Fruit fly (Drosophila melanogaster) whole organism, embryonic: ENCODE results near the gene nmo.
A peak's percentile ranks its signal among the peaks of the same experiment; 100 is the strongest.

Experiments used
- Aef1 ChIP-seq: fragments of 200-800 bp; sonication (Bioruptor generic); IDR thresholded peaks from 3 replicates; pipeline ENCODE4 v1.3.6; 2022; ENCODE audit warnings: missing biosample characterization, missing genetic modification characterization
- BEAF-32 ChIP-seq: fragments of 200-800 bp; sonication (Bioruptor generic); optimal IDR thresholded peaks from 3 replicates; lab custom pipeline; 2017; ENCODE audit warnings: missing biosample characterization, missing genetic modification characterization, mild to moderate bottlenecking, moderate library complexity, missing genetic modification reagents
- CG10274 ChIP-seq: fragments of 200-800 bp; sonication (Bioruptor generic); optimal IDR thresholded peaks from 3 replicates; lab custom pipeline; 2017; ENCODE audit warnings: missing biosample characterization, mild to moderate bottlenecking, missing genetic modification characterization
- CG11504 ChIP-seq: fragments of 200-800 bp; sonication (Bioruptor generic); optimal IDR thresholded peaks from 3 replicates; lab custom pipeline; 2019; ENCODE audit warnings: missing biosample characterization, mild to moderate bottlenecking, missing genetic modification characterization, moderate library complexity
- CG11696 ChIP-seq: fragments of 200-800 bp; sonication (Bioruptor generic); IDR thresholded peaks from 2 replicates; pipeline ENCODE4 v1.3.6; 2022; ENCODE audit warnings: missing biosample characterization, missing genetic modification characterization
- CG12071 ChIP-seq: fragments of 200-800 bp; sonication (Bioruptor generic); optimal IDR thresholded peaks from 3 replicates; lab custom pipeline; 2018; ENCODE audit warnings: missing biosample characterization, mild to moderate bottlenecking, missing genetic modification characterization
- CG12236 ChIP-seq: fragments of 200-800 bp; sonication (Bioruptor generic); optimal IDR thresholded peaks from 2 replicates; lab custom pipeline; 2016; ENCODE audit warnings: missing biosample characterization, missing genetic modification characterization
- CG14710 ChIP-seq: fragments of 200-800 bp; sonication (Bioruptor generic); optimal IDR thresholded peaks from 3 replicates; lab custom pipeline; 2019; ENCODE audit warnings: missing biosample characterization, mild to moderate bottlenecking, missing genetic modification characterization, moderate library complexity
- CG14965 ChIP-seq: fragments of 200-800 bp; sonication (Bioruptor generic); optimal IDR thresholded peaks from 2 replicates; lab custom pipeline; 2016; ENCODE audit warnings: missing biosample characterization, missing genetic modification characterization, borderline replicate concordance
- CG15514 ChIP-seq: fragments of 200-800 bp; sonication (Bioruptor generic); optimal IDR thresholded peaks from 3 replicates; lab custom pipeline; 2017; ENCODE audit warnings: missing biosample characterization, missing genetic modification characterization, mild to moderate bottlenecking, moderate library complexity, missing genetic modification reagents
- CG16863 ChIP-seq: fragments of 200-800 bp; sonication (Bioruptor generic); optimal IDR thresholded peaks from 3 replicates; lab custom pipeline; 2016; ENCODE audit warnings: missing biosample characterization, missing genetic modification characterization
- CG17361 ChIP-seq: fragments of 200-800 bp; sonication (Bioruptor generic); IDR thresholded peaks from 3 replicates; pipeline ENCODE4 v1.3.6; 2022; ENCODE audit warnings: missing biosample characterization, missing genetic modification characterization
- CG18262 ChIP-seq: fragments of 200-800 bp; optimal IDR thresholded peaks from 3 replicates; lab custom pipeline; 2019; ENCODE audit warnings: missing biosample characterization, mild to moderate bottlenecking, missing genetic modification characterization, moderate library complexity
- CG2678 ChIP-seq: fragments of 200-800 bp; sonication (Bioruptor generic); optimal IDR thresholded peaks from 3 replicates; lab custom pipeline; 2019; ENCODE audit warnings: missing biosample characterization, mild to moderate bottlenecking, missing genetic modification characterization, moderate library complexity
- CG2875 ChIP-seq: fragments of 200-800 bp; sonication (Bioruptor generic); optimal IDR thresholded peaks from 2 replicates; lab custom pipeline; 2017; ENCODE audit warnings: missing biosample characterization, mild to moderate bottlenecking, missing genetic modification characterization, missing genetic modification reagents
- CG42726 ChIP-seq: fragments of 200-800 bp; sonication (Bioruptor generic); IDR thresholded peaks from 2 replicates; pipeline ENCODE4 v1.3.6; 2022; ENCODE audit warnings: missing biosample characterization, missing genetic modification characterization; ENCODE audit not compliant: partially characterized antibody
- CG4328 ChIP-seq: fragments of 200-800 bp; sonication (Bioruptor generic); optimal IDR thresholded peaks from 3 replicates; lab custom pipeline; 2017; ENCODE audit warnings: missing biosample characterization, missing genetic modification reagents, missing genetic modification characterization
- CG4707 ChIP-seq: fragments of 200-800 bp; sonication (Bioruptor generic); optimal IDR thresholded peaks from 2 replicates; lab custom pipeline; 2018; ENCODE audit warnings: missing biosample characterization, mild to moderate bottlenecking, missing genetic modification characterization, moderate library complexity
- CG7357 ChIP-seq: fragments of 200-800 bp; sonication (Bioruptor generic); IDR thresholded peaks from 3 replicates; pipeline ENCODE4 v1.3.6; 2022; ENCODE audit warnings: missing biosample characterization, missing genetic modification characterization
- CG9437 ChIP-seq: fragments of 200-800 bp; sonication (Bioruptor generic); optimal IDR thresholded peaks from 2 replicates; lab custom pipeline; 2018; ENCODE audit warnings: missing biosample characterization, mild to moderate bottlenecking, missing genetic modification characterization
- CTCF ChIP-seq: fragments of 200-800 bp; sonication (Bioruptor generic); optimal IDR thresholded peaks from 2 replicates; lab custom pipeline; 2017; ENCODE audit warnings: missing biosample characterization, mild to moderate bottlenecking, missing genetic modification characterization, moderate library complexity
- D19A ChIP-seq: fragments of 200-800 bp; optimal IDR thresholded peaks from 3 replicates; lab custom pipeline; 2019; ENCODE audit warnings: missing biosample characterization, mild to moderate bottlenecking, missing genetic modification characterization, moderate library complexity
- Dll ChIP-seq: fragments of 200-800 bp; sonication (Bioruptor generic); IDR thresholded peaks from 4 replicates; pipeline ENCODE4 v1.3.6; 2022; ENCODE audit warnings: missing biosample characterization, missing genetic modification characterization; ENCODE audit not compliant: partially characterized antibody
- Doc3 ChIP-seq: fragments of 200-800 bp; sonication (Bioruptor generic); IDR thresholded peaks from 3 replicates; pipeline ENCODE4 v1.3.6; 2022; ENCODE audit warnings: missing biosample characterization, missing genetic modification characterization; ENCODE audit not compliant: partially characterized antibody
- Fer1 ChIP-seq: fragments of 200-800 bp; sonication (Bioruptor generic); optimal IDR thresholded peaks from 2 replicates; lab custom pipeline; 2017; ENCODE audit warnings: missing biosample characterization, mild to moderate bottlenecking, missing genetic modification characterization
- Jarid2 ChIP-seq: fragments of 200-800 bp; sonication (Bioruptor generic); optimal IDR thresholded peaks from 3 replicates; lab custom pipeline; 2017; ENCODE audit warnings: mild to moderate bottlenecking, missing biosample characterization, missing genetic modification reagents, missing genetic modification characterization
- MESR4 ChIP-seq: fragments of 200-800 bp; sonication (Bioruptor generic); optimal IDR thresholded peaks from 2 replicates; lab custom pipeline; 2018; ENCODE audit warnings: missing biosample characterization, mild to moderate bottlenecking, missing genetic modification characterization, moderate library complexity
- Mrtf ChIP-seq: fragments of 200-800 bp; sonication (Bioruptor generic); IDR thresholded peaks from 3 replicates; pipeline ENCODE4 v1.3.6; 2022; ENCODE audit warnings: missing biosample characterization, missing genetic modification characterization
- Nf-YC ChIP-seq: fragments of 200-800 bp; optimal IDR thresholded peaks from 3 replicates; lab custom pipeline; 2019; ENCODE audit warnings: missing biosample characterization, mild to moderate bottlenecking, missing genetic modification characterization, moderate library complexity
- Tbp ChIP-seq: fragments of >200 bp; optimal IDR thresholded peaks from 2 replicates; lab custom pipeline; 2018; ENCODE audit warnings: missing biosample characterization, missing genetic modification characterization
- Trl ChIP-seq, 3 experiments: fragments of >200 bp in 2 of 3; fragments of 200-800 bp in 1 of 3; sonication (Bioruptor generic) in 1 of 3; optimal IDR thresholded peaks; 2 replicates in 1 of 3; 3 replicates in 2 of 3; lab custom pipeline; 2016 to 2017; ENCODE audit warnings: missing biosample characterization in 1 of 3, missing genetic modification characterization in 1 of 3
- bbx ChIP-seq: fragments of 200-800 bp; sonication (Bioruptor generic); IDR thresholded peaks from 2 replicates; pipeline ENCODE4 v1.3.6; 2022; ENCODE audit warnings: missing biosample characterization, missing genetic modification characterization; ENCODE audit not compliant: partially characterized antibody
- bsh ChIP-seq, 2 experiments: fragments of 200-800 bp; sonication (Bioruptor generic); optimal IDR thresholded peaks; 2 replicates each; lab custom pipeline; 2017 to 2018; ENCODE audit warnings: mild to moderate bottlenecking in 2 of 2, missing biosample characterization in 2 of 2, missing genetic modification characterization in 2 of 2, moderate library complexity in 1 of 2
- chinmo ChIP-seq: fragments of 200-800 bp; sonication (Bioruptor generic); IDR thresholded peaks from 4 replicates; pipeline ENCODE4 v1.3.6; 2022; ENCODE audit warnings: missing biosample characterization, missing genetic modification characterization; ENCODE audit not compliant: partially characterized antibody
- danr ChIP-seq: fragments of 200-800 bp; sonication (Bioruptor generic); IDR thresholded peaks from 2 replicates; pipeline ENCODE4 v1.3.6; 2022; ENCODE audit warnings: missing biosample characterization, missing genetic modification characterization
- eve ChIP-seq, 2 experiments: fragments of >200 bp; optimal IDR thresholded peaks; 2 replicates each; lab custom pipeline; 2017; ENCODE audit warnings: missing biosample characterization in 2 of 2, missing genetic modification characterization in 2 of 2
- exex ChIP-seq: fragments of 200-800 bp; sonication (Bioruptor generic); optimal IDR thresholded peaks from 4 replicates; lab custom pipeline; 2018; ENCODE audit warnings: missing biosample characterization, mild to moderate bottlenecking, missing genetic modification characterization, moderate library complexity
- gcm ChIP-seq: fragments of 200-800 bp; sonication (Bioruptor generic); optimal IDR thresholded peaks from 2 replicates; lab custom pipeline; 2019; ENCODE audit warnings: missing biosample characterization, mild to moderate bottlenecking, missing genetic modification characterization, moderate library complexity
- sd ChIP-seq: fragments of 200-800 bp; sonication (Bioruptor generic); optimal IDR thresholded peaks from 3 replicates; lab custom pipeline; 2018; ENCODE audit warnings: missing biosample characterization, mild to moderate bottlenecking, missing genetic modification characterization, moderate library complexity
- sim ChIP-seq: fragments of 200-800 bp; sonication (Bioruptor generic); IDR thresholded peaks from 2 replicates; pipeline ENCODE4 v1.3.6; 2022; ENCODE audit warnings: missing biosample characterization, missing genetic modification characterization
- sima ChIP-seq: fragments of 200-800 bp; sonication (Bioruptor generic); optimal IDR thresholded peaks from 2 replicates; lab custom pipeline; 2016; ENCODE audit warnings: missing biosample characterization, missing genetic modification characterization
- sisA ChIP-seq: fragments of 200-800 bp; sonication (Bioruptor generic); IDR thresholded peaks from 2 replicates; pipeline ENCODE4 v1.3.6; 2022; ENCODE audit warnings: missing biosample characterization, missing genetic modification characterization
- sqz ChIP-seq: fragments of 200-800 bp; sonication (Bioruptor generic); optimal IDR thresholded peaks from 3 replicates; lab custom pipeline; 2018; ENCODE audit warnings: missing biosample characterization, mild to moderate bottlenecking, missing genetic modification characterization
- stwl ChIP-seq: fragments of 200-800 bp; sonication (Bioruptor generic); optimal IDR thresholded peaks from 3 replicates; lab custom pipeline; 2018; ENCODE audit warnings: missing biosample characterization, mild to moderate bottlenecking, missing genetic modification characterization, moderate library complexity
- trh ChIP-seq: fragments of 200-800 bp; sonication (Bioruptor generic); optimal IDR thresholded peaks from 2 replicates; lab custom pipeline; 2016; ENCODE audit warnings: missing biosample characterization, missing genetic modification characterization
- twi ChIP-seq: fragments of 200-800 bp; optimal IDR thresholded peaks from 2 replicates; lab custom pipeline; 2019; ENCODE audit warnings: missing biosample characterization, mild to moderate bottlenecking, missing genetic modification characterization, moderate library complexity
- wor ChIP-seq: fragments of 200-800 bp; sonication (Bioruptor generic); IDR thresholded peaks from 2 replicates; pipeline ENCODE4 v1.3.6; 2022; ENCODE audit warnings: missing biosample characterization, missing genetic modification characterization
- yki ChIP-seq: fragments of >200 bp; optimal IDR thresholded peaks from 3 replicates; lab custom pipeline; 2018

Gene nmo

dm6 chr3L:8065575-8066410, 86.9 kb downstream of the nmo start (continued):
- TF ChIP-seq CG42726, result peak; percentile 93
- peak; percentile 29 for TF ChIP-seq exex (tag; lab: Kevin White, UChicago)
- peak; percentile 39 for TF ChIP-seq D19A (tag; lab: Kevin White, UChicago)
- peak in 1 of 2 experiments; percentile 77 for TF ChIP-seq eve (GFP tag; optimal IDR thresholded peaks at IDR 0.05; lab: Kevin White, UChicago)
- no peak for TF ChIP-seq stwl
- TF ChIP-seq CG9437 (GFP tag; lab: Kevin White, UChicago), result no peak
- TF ChIP-seq CG14965 (GFP tag; lab: Kevin White, UChicago), result no peak
- TF ChIP-seq CG12071 (GFP tag; lab: Kevin White, UChicago), result no peak
- no peak for TF ChIP-seq Tbp (GFP tag; lab: Kevin White, UChicago)
- TF ChIP-seq CG4328 (GFP tag; lab: Kevin White, UChicago), result no peak
- TF ChIP-seq Dll (GFP tag; lab: Robert Waterston, UW), result 0 out of 4 replicates have a peak, but pooled peaks have one; percentile 34
- TF ChIP-seq Fer1 (GFP tag; lab: Kevin White, UChicago), result peak; percentile 7
- peak; percentile 27 for TF ChIP-seq CG18262
- no peak for TF ChIP-seq CG2875 (GFP tag; lab: Kevin White, UChicago)
- TF ChIP-seq sim (GFP tag; lab: Robert Waterston, UW), result no peak
- no peak for TF ChIP-seq CG11696
- TF ChIP-seq bbx (GFP tag; lab: Robert Waterston, UW), result peak; percentile 93
- no peak for TF ChIP-seq CG17361 (GFP tag; lab: Robert Waterston, UW)
- peak; percentile 73; the same call in 2 of the 4 replicates for TF ChIP-seq chinmo
- TF ChIP-seq CG7357, result no peak
- no peak for TF ChIP-seq CG12236 (GFP tag; lab: Kevin White, UChicago)
- no peak for TF ChIP-seq Trl (optimal IDR thresholded peaks at IDR 0.05; lab: Kevin White, UChicago)
- TF ChIP-seq Trl (GFP tag; optimal IDR thresholded peaks at IDR 0.05; lab: Kevin White, UChicago), result no peak
- TF ChIP-seq CG2678 (tag; lab: Kevin White, UChicago), result peak; percentile 26
- TF ChIP-seq gcm (GFP tag; lab: Kevin White, UChicago), result peak; percentile 36
- TF ChIP-seq bsh (GFP tag; optimal IDR thresholded peaks at IDR 0.05; lab: Kevin White, UChicago), result peak in 1 of 2 experiments; percentile 14
- peak; percentile 13 for TF ChIP-seq sd (tag; lab: Kevin White, UChicago)
- no peak for TF ChIP-seq twi (tag; lab: Kevin White, UChicago)
- TF ChIP-seq Nf-YC, result peak; percentile 3
- TF ChIP-seq CG10274 (GFP tag; lab: Kevin White, UChicago), result no peak
- no peak for TF ChIP-seq sisA (GFP tag; lab: Robert Waterston, UW)
- peak; percentile 36; the same call in 1 of the 3 replicates for TF ChIP-seq Doc3 (GFP tag; lab: Robert Waterston, UW)
- TF ChIP-seq BEAF-32 (GFP tag; lab: Kevin White, UChicago), result no peak
- TF ChIP-seq CG14710 (tag; lab: Kevin White, UChicago), result peak; percentile 11
- peak; percentile 44 for TF ChIP-seq CG4707 (GFP tag; lab: Kevin White, UChicago)
- TF ChIP-seq CG11504 (tag; lab: Kevin White, UChicago), result peak; percentile 10
- TF ChIP-seq CG16863 (GFP tag; lab: Kevin White, UChicago), result no peak
- peak; percentile 9 for TF ChIP-seq CG15514 (GFP tag; lab: Kevin White, UChicago)
- no peak for TF ChIP-seq Mrtf (GFP tag; lab: Robert Waterston, UW)
- no peak for TF ChIP-seq Jarid2 (GFP tag; lab: Kevin White, UChicago)
- TF ChIP-seq danr (GFP tag; lab: Robert Waterston, UW), result no peak
- no peak for TF ChIP-seq yki (lab: Kevin White, UChicago)
- TF ChIP-seq sima (GFP tag; lab: Kevin White, UChicago), result no peak
- TF ChIP-seq Aef1 (GFP tag; lab: Robert Waterston, UW), result no peak
- TF ChIP-seq CTCF (GFP tag; lab: Kevin White, UChicago), result peak; percentile 9
- no peak for TF ChIP-seq MESR4 (GFP tag; lab: Kevin White, UChicago)
- TF ChIP-seq sqz (GFP tag; lab: Kevin White, UChicago), result peak; percentile 82
- TF ChIP-seq trh (GFP tag; lab: Kevin White, UChicago), result no peak
- TF ChIP-seq wor (GFP tag; lab: Robert Waterston, UW), result no peak
